Worm (Caenorhabditis elegans) whole organism, young adult: ENCODE data around the gene T08B6.9.

Source experiments
- F23B12.7 ChIP-seq: sonication (generic microtip); optimal IDR thresholded peaks from 2 replicates; lab custom pipeline; 2017; ENCODE audit warnings: missing genetic modification characterization, mild to moderate bottlenecking, missing compliant biosample characterization, antibody characterized with exemption, moderate library complexity; ENCODE audit not compliant: insufficient read depth
- ceh-40 ChIP-seq: fragments of 200-800 bp; sonication (Bioruptor generic); IDR thresholded peaks from 2 replicates; pipeline ENCODE4 v1.3.6; 2022; ENCODE audit warnings: missing genetic modification characterization, missing compliant biosample characterization
- ceh-91 ChIP-seq: fragments of 200-800 bp; sonication (Bioruptor generic); IDR thresholded peaks from 2 replicates; pipeline ENCODE4 v1.3.6; 2022; ENCODE audit warnings: missing genetic modification reagents, missing genetic modification characterization, missing compliant biosample characterization
- lin-40 ChIP-seq: sonication (generic microtip); optimal IDR thresholded peaks from 2 replicates; lab custom pipeline; 2016; ENCODE audit warnings: missing genetic modification characterization, mild to moderate bottlenecking, missing compliant biosample characterization, missing genotype, missing genetic modification reagents
- lir-1 ChIP-seq: fragments of 200-800 bp; sonication (Bioruptor generic); conservative IDR thresholded peaks from 2 replicates; pipeline ENCODE4 v1.3.6; 2022; ENCODE audit warnings: missing genetic modification reagents, missing genetic modification characterization, missing compliant biosample characterization
- pbrm-1 ChIP-seq: fragments of 200-800 bp; sonication (Bioruptor generic); IDR thresholded peaks from 2 replicates; pipeline ENCODE4 v1.3.6; 2022; ENCODE audit warnings: missing genetic modification reagents, missing genetic modification characterization, missing compliant biosample characterization
- repo-1 ChIP-seq: sonication (generic microtip); optimal IDR thresholded peaks from 2 replicates; lab custom pipeline; 2017; ENCODE audit warnings: mild to moderate bottlenecking, missing genetic modification characterization, missing compliant biosample characterization
- unc-130 ChIP-seq: sonication (generic microtip); optimal IDR thresholded peaks from 2 replicates; lab custom pipeline; 2016; ENCODE audit warnings: missing genetic modification reagents, missing genetic modification characterization, missing compliant biosample characterization
- unc-62 ChIP-seq: fragments of 150-350 bp; optimal IDR thresholded peaks from 2 replicates; lab custom pipeline; 2014; ENCODE audit warnings: missing biosample characterization, missing genetic modification reagents, missing genetic modification characterization
- zfh-2 ChIP-seq: fragments of 200-800 bp; sonication (Bioruptor generic); conservative IDR thresholded peaks from 2 replicates; pipeline ENCODE4 v1.3.6; 2022; ENCODE audit warnings: missing genetic modification reagents, missing genetic modification characterization, missing compliant biosample characterization

ce11 chrIV:4856195-4856594, 34.4 kb upstream of the T08B6.9 start, which contains the start of gene Y17G9A.2:
- TF ChIP-seq unc-62 (GFP tag; lab: Kevin White, UChicago) (no peak), pbrm-1 (no peak), ceh-40 (GFP tag; lab: Robert Waterston, UW) (no peak), unc-130 (no peak), F23B12.7 (no peak), zfh-2 (no peak), repo-1 (tag; lab: Kevin White, UChicago) (no peak), lin-40 (tag; lab: Kevin White, UChicago) (no peak), lir-1 (GFP tag; lab: Robert Waterston, UW) (no peak), ceh-91 (GFP tag; lab: Robert Waterston, UW) (no peak)
